Worm (Caenorhabditis elegans): ENCODE measurements around the gene xbx-6.

The xbx-6 gene

ce11 chrV:9689364-9689763, 13.5 kb upstream of the xbx-6 start (continued):
- TF ChIP-seq ztf-25 (GFP tag; IDR thresholded peaks at IDR 0.05) (0 out of 2 replicates have a peak, but pooled peaks have one; percentile 37), B0336.3 (GFP tag; IDR thresholded peaks at IDR 0.05) (peak; percentile 84), snpc-1.1 (tag; optimal IDR thresholded peaks at IDR 0.05; ENCODE audit: insufficient read depth) (no peak), rec-8 (tag; optimal IDR thresholded peaks at IDR 0.05) (no peak), B0261.1 (tag; optimal IDR thresholded peaks at IDR 0.05) (no peak), cebp-2 (GFP tag; IDR thresholded peaks at IDR 0.05) (no peak), attf-3 (GFP tag; conservative IDR thresholded peaks at IDR 0.05) (no peak), lsl-1 (GFP tag; optimal IDR thresholded peaks at IDR 0.05) (no peak), nfya-2 (GFP tag; IDR thresholded peaks at IDR 0.05) (no peak), F57A8.1 (GFP tag; optimal IDR thresholded peaks at IDR 0.05) (no peak), F39B2.1 (GFP tag; IDR thresholded peaks at IDR 0.05) (no peak), F55B11.4 (tag; optimal IDR thresholded peaks at IDR 0.05; ENCODE audit: borderline replicate concordance, insufficient read depth) (no peak), K11D2.4 (GFP tag; IDR thresholded peaks at IDR 0.05) (no peak), sea-2 (GFP tag; IDR thresholded peaks at IDR 0.05) (no peak), madf-6 (GFP tag; IDR thresholded peaks at IDR 0.05) (peak; percentile 67), somi-1 (GFP tag; optimal IDR thresholded peaks at IDR 0.05) (no peak), hrde-1 (tag; optimal IDR thresholded peaks at IDR 0.05; ENCODE audit: borderline replicate concordance) (no peak), egrh-3 (GFP tag; IDR thresholded peaks at IDR 0.05) (no peak), ama-1 (optimal IDR thresholded peaks at IDR 0.05) (no peak), ama-1 (GFP tag; optimal IDR thresholded peaks at IDR 0.05) (no peak), ets-4 (GFP tag; optimal IDR thresholded peaks at IDR 0.05) (no peak), Y67H2A.10 (GFP tag; conservative IDR thresholded peaks at IDR 0.05) (no peak), F23B12.7 (tag; optimal IDR thresholded peaks at IDR 0.05; ENCODE audit: insufficient read depth) (no peak), ceh-58 (GFP tag; IDR thresholded peaks at IDR 0.05) (no peak), him-1 (tag; optimal IDR thresholded peaks at IDR 0.05) (no peak), bed-1 (GFP tag; IDR thresholded peaks at IDR 0.05) (no peak), snpc-4 (GFP tag; optimal IDR thresholded peaks at IDR 0.05) (no peak), snpc-4 (tag; optimal IDR thresholded peaks at IDR 0.05) (no peak), F57C9.4 (tag; optimal IDR thresholded peaks at IDR 0.05) (no peak), aptf-2 (GFP tag; conservative IDR thresholded peaks at IDR 0.05) (no peak), die-1 (tag; optimal IDR thresholded peaks at IDR 0.05) (no peak), madf-3 (GFP tag; IDR thresholded peaks at IDR 0.05) (no peak), ceh-91 (GFP tag; IDR thresholded peaks at IDR 0.05) (peak; percentile 17; the same call in 1 of the 2 replicates), athp-1 (tag; optimal IDR thresholded peaks at IDR 0.05) (peak; percentile 36), ztf-6 (GFP tag; IDR thresholded peaks at IDR 0.05) (no peak), nhr-120 (GFP tag; IDR thresholded peaks at IDR 0.05) (no peak), snpc-1.3 (tag; optimal IDR thresholded peaks at IDR 0.05; ENCODE audit: insufficient read depth) (no peak), T26A5.8 (tag; optimal IDR thresholded peaks at IDR 0.05) (no peak), unc-130 (GFP tag; optimal IDR thresholded peaks at IDR 0.05) (no peak), ztf-26 (tag; optimal IDR thresholded peaks at IDR 0.05) (no peak), lir-1 (GFP tag; conservative IDR thresholded peaks at IDR 0.05) (no peak), tbp1 (GFP tag; optimal IDR thresholded peaks at IDR 0.05) (no peak), attf-5 (GFP tag; optimal IDR thresholded peaks at IDR 0.05) (no peak), Y53F4B.3 (GFP tag; IDR thresholded peaks at IDR 0.05) (no peak), zim-3 (tag; optimal IDR thresholded peaks at IDR 0.05) (no peak), B0019.2 (GFP tag; conservative IDR thresholded peaks at IDR 0.05) (no peak), dpl-1 (GFP tag; optimal IDR thresholded peaks at IDR 0.05) (no peak), fkh-3 (tag; optimal IDR thresholded peaks at IDR 0.05) (no peak), ceh-100 (GFP tag; IDR thresholded peaks at IDR 0.05) (no peak), lag-1 (GFP tag; IDR thresholded peaks at IDR 0.05) (no peak)
